Worm (Caenorhabditis elegans) whole organism, L4 larva: ENCODE results near the gene Y48B6A.1.

Experiments used
- F10B5.3 ChIP-seq: sonication (generic microtip); optimal IDR thresholded peaks from 2 replicates; lab custom pipeline; 2016; ENCODE audit warnings: mild to moderate bottlenecking, missing genetic modification characterization, missing compliant biosample characterization
- F37D6.2 ChIP-seq: sonication (generic microtip); optimal IDR thresholded peaks from 2 replicates; lab custom pipeline; 2016; ENCODE audit warnings: mild to moderate bottlenecking, missing genetic modification characterization, missing compliant biosample characterization
- F44E2.7 ChIP-seq: fragments of 200-800 bp; sonication (Bioruptor generic); IDR thresholded peaks from 2 replicates; pipeline ENCODE4 v2.1.2; 2022; ENCODE audit warnings: missing genetic modification characterization, missing compliant biosample characterization
- R02D3.7 ChIP-seq: fragments of 150-350 bp; sonication (generic microtip); optimal IDR thresholded peaks from 3 replicates; lab custom pipeline; 2014; ENCODE audit warnings: missing biosample characterization, missing genetic modification characterization
- T20F7.1 ChIP-seq: fragments of 200-800 bp; sonication (Bioruptor generic); optimal IDR thresholded peaks from 2 replicates; lab custom pipeline; 2018; ENCODE audit warnings: mild to moderate bottlenecking, missing genetic modification characterization, missing compliant biosample characterization
- T26A8.4 ChIP-seq: fragments of 200-800 bp; sonication (Bioruptor generic); IDR thresholded peaks from 2 replicates; pipeline ENCODE4 v1.3.6; 2022; ENCODE audit warnings: missing genetic modification characterization, missing compliant biosample characterization
- Y5F2A.4 ChIP-seq: fragments of 200-800 bp; sonication (Bioruptor generic); optimal IDR thresholded peaks from 2 replicates; lab custom pipeline; 2018; ENCODE audit warnings: mild to moderate bottlenecking, missing genetic modification characterization, missing compliant biosample characterization
- Y75B8A.6 ChIP-seq: fragments of 200-800 bp; sonication (Bioruptor generic); IDR thresholded peaks from 2 replicates; pipeline ENCODE4 v1.3.6; 2022; ENCODE audit warnings: missing genetic modification reagents, missing genetic modification characterization, missing compliant biosample characterization
- ZK337.2 ChIP-seq: fragments of 200-800 bp; sonication (Bioruptor generic); IDR thresholded peaks from 2 replicates; pipeline ENCODE4 v1.3.6; 2022; ENCODE audit warnings: missing genetic modification reagents, missing genetic modification characterization, missing compliant biosample characterization
- aha-1 ChIP-seq: fragments of 150-350 bp; peaks from one replicate; lab custom pipeline; 2014; ENCODE audit warnings: missing biosample characterization, missing genetic modification characterization
- ama-1 ChIP-seq: fragments of 150-350 bp; optimal IDR thresholded peaks from 2 replicates; lab custom pipeline; 2014; ENCODE audit warnings: inconsistent platforms, mixed read lengths
- arid-1 ChIP-seq: fragments of 200-800 bp; sonication (Bioruptor generic); conservative IDR thresholded peaks from 2 replicates; pipeline ENCODE4 v1.3.6; 2022; ENCODE audit warnings: missing genetic modification reagents, missing genetic modification characterization, missing compliant biosample characterization
- ceh-20 ChIP-seq: fragments of 200-800 bp; sonication (Bioruptor generic); IDR thresholded peaks from 2 replicates; pipeline ENCODE4 v1.3.6; 2022; ENCODE audit warnings: missing genetic modification reagents, missing genetic modification characterization, missing compliant biosample characterization
- ceh-44 ChIP-seq: fragments of 200-800 bp; sonication (Bioruptor generic); IDR thresholded peaks from 2 replicates; pipeline ENCODE4 v1.3.6; 2022; ENCODE audit warnings: missing genetic modification reagents, missing genetic modification characterization, missing compliant biosample characterization
- ceh-62 ChIP-seq: sonication (generic microtip); optimal IDR thresholded peaks from 2 replicates; lab custom pipeline; 2017; ENCODE audit warnings: missing biosample characterization, missing genetic modification characterization
- ceh-82 ChIP-seq: sonication (generic microtip); optimal IDR thresholded peaks from 2 replicates; lab custom pipeline; 2017; ENCODE audit warnings: missing biosample characterization, missing genetic modification characterization
- daf-8 ChIP-seq: fragments of 200-800 bp; sonication (Bioruptor generic); IDR thresholded peaks from 2 replicates; pipeline ENCODE4 v1.3.6; 2022; ENCODE audit warnings: missing genetic modification characterization, missing compliant biosample characterization
- duxl-1 ChIP-seq: sonication (generic microtip); optimal IDR thresholded peaks from 2 replicates; lab custom pipeline; 2016; ENCODE audit warnings: mild to moderate bottlenecking, missing genetic modification characterization, moderate library complexity, missing compliant biosample characterization; ENCODE audit not compliant: poor library complexity
- dve-1 ChIP-seq: sonication (generic microtip); optimal IDR thresholded peaks from 2 replicates; lab custom pipeline; 2017; ENCODE audit warnings: antibody characterized with exemption, mild to moderate bottlenecking, missing genetic modification characterization, missing compliant biosample characterization; ENCODE audit not compliant: insufficient read depth
- hif-1 ChIP-seq, 2 experiments: sonication (generic microtip); optimal IDR thresholded peaks; 2 replicates each; lab custom pipeline; 2016 to 2017; ENCODE audit warnings: missing compliant biosample characterization in 2 of 2, missing genetic modification characterization in 2 of 2, missing genetic modification reagents in 2 of 2, missing genotype in 2 of 2, mild to moderate bottlenecking in 1 of 2
- lin-15B ChIP-seq: fragments of 150-350 bp; sonication (generic microtip); optimal IDR thresholded peaks from 3 replicates; lab custom pipeline; 2014; ENCODE audit warnings: missing biosample characterization, missing genetic modification characterization
- lin-38 ChIP-seq: fragments of 200-800 bp; sonication (Bioruptor generic); IDR thresholded peaks from 2 replicates; pipeline ENCODE4 v1.3.6; 2022; ENCODE audit warnings: missing genetic modification reagents, missing genetic modification characterization, missing compliant biosample characterization
- lin-39 ChIP-seq: fragments of 150-350 bp; optimal IDR thresholded peaks from 2 replicates; lab custom pipeline; 2014; ENCODE audit warnings: missing biosample characterization, missing genetic modification reagents, missing genetic modification characterization
- madf-5 ChIP-seq, 2 experiments: fragments of 200-800 bp; sonication (Bioruptor generic); IDR thresholded peaks; 2 replicates each; pipeline ENCODE4 v1.3.6; 2022; ENCODE audit warnings: missing compliant biosample characterization in 2 of 2, missing genetic modification characterization in 2 of 2
- mep-1 ChIP-seq: fragments of 150-350 bp; sonication (generic microtip); optimal IDR thresholded peaks from 3 replicates; lab custom pipeline; 2014; ENCODE audit warnings: missing biosample characterization, missing genetic modification characterization
- mes-2 ChIP-seq: sonication (generic microtip); optimal IDR thresholded peaks from 2 replicates; lab custom pipeline; 2016; ENCODE audit warnings: missing genotype, mild to moderate bottlenecking, missing genetic modification characterization, missing compliant biosample characterization; ENCODE audit not compliant: poor library complexity, severe bottlenecking
- mxl-2 ChIP-seq: fragments of 200-800 bp; sonication (Bioruptor generic); conservative IDR thresholded peaks from 2 replicates; pipeline ENCODE4 v1.3.6; 2022; ENCODE audit warnings: missing genetic modification reagents, missing genetic modification characterization, missing compliant biosample characterization
- nhr-102 ChIP-seq: sonication (generic microtip); optimal IDR thresholded peaks from 2 replicates; lab custom pipeline; 2016; ENCODE audit warnings: mild to moderate bottlenecking, missing genetic modification characterization, moderate library complexity, missing compliant biosample characterization
- nhr-11 ChIP-seq: fragments of 150-350 bp; optimal IDR thresholded peaks from 2 replicates; lab custom pipeline; 2014; ENCODE audit warnings: missing biosample characterization, missing genetic modification characterization
- nhr-111 ChIP-seq: fragments of 200-800 bp; sonication (Bioruptor generic); optimal IDR thresholded peaks from 2 replicates; lab custom pipeline; 2018; ENCODE audit warnings: mild to moderate bottlenecking, missing genetic modification characterization, missing compliant biosample characterization
- nhr-237 ChIP-seq: sonication (generic microtip); optimal IDR thresholded peaks from 2 replicates; lab custom pipeline; 2017; ENCODE audit warnings: missing biosample characterization, missing genetic modification characterization
- nhr-25 ChIP-seq: sonication (generic microtip); optimal IDR thresholded peaks from 2 replicates; lab custom pipeline; 2017; ENCODE audit warnings: missing genetic modification characterization, mild to moderate bottlenecking, missing compliant biosample characterization, antibody characterized with exemption, moderate library complexity, borderline replicate concordance; ENCODE audit not compliant: insufficient read depth
- nhr-28 ChIP-seq: fragments of 150-350 bp; optimal IDR thresholded peaks from 2 replicates; lab custom pipeline; 2014; ENCODE audit warnings: missing biosample characterization, missing genetic modification characterization
- nhr-41 ChIP-seq: fragments of 200-800 bp; sonication (Bioruptor generic); IDR thresholded peaks from 2 replicates; pipeline ENCODE4 v1.3.6; 2022; ENCODE audit warnings: missing genetic modification reagents, missing genetic modification characterization, missing compliant biosample characterization
- nhr-6 ChIP-seq: fragments of 150-350 bp; optimal IDR thresholded peaks from 2 replicates; lab custom pipeline; 2014; ENCODE audit warnings: missing biosample characterization, missing genetic modification characterization
- nhr-76 ChIP-seq: fragments of 150-350 bp; optimal IDR thresholded peaks from 2 replicates; lab custom pipeline; 2014; ENCODE audit warnings: missing biosample characterization, missing genetic modification characterization
- pqm-1 ChIP-seq: sonication (generic microtip); optimal IDR thresholded peaks from 2 replicates; lab custom pipeline; 2017; ENCODE audit warnings: missing biosample characterization, missing genetic modification characterization
- rbr-2 ChIP-seq: sonication (generic microtip); optimal IDR thresholded peaks from 2 replicates; lab custom pipeline; 2016; ENCODE audit warnings: missing genotype, missing genetic modification characterization, missing compliant biosample characterization
- saeg-2 ChIP-seq: fragments of 200-800 bp; sonication (Bioruptor generic); IDR thresholded peaks from 2 replicates; pipeline ENCODE4 v1.3.6; 2022; ENCODE audit warnings: missing genetic modification reagents, missing genetic modification characterization, missing compliant biosample characterization
- sdz-12 ChIP-seq: fragments of 200-800 bp; sonication (Bioruptor generic); optimal IDR thresholded peaks from 2 replicates; lab custom pipeline; 2018; ENCODE audit warnings: mild to moderate bottlenecking, missing genetic modification characterization, missing compliant biosample characterization
- skn-1 ChIP-seq: fragments of 150-350 bp; optimal IDR thresholded peaks from 2 replicates; lab custom pipeline; 2014; ENCODE audit warnings: missing biosample characterization, missing genetic modification characterization
- spr-1 ChIP-seq: sonication (generic microtip); optimal IDR thresholded peaks from 2 replicates; lab custom pipeline; 2016; ENCODE audit warnings: mild to moderate bottlenecking, missing genetic modification characterization, missing compliant biosample characterization
- unc-39 ChIP-seq: sonication (generic microtip); optimal IDR thresholded peaks from 2 replicates; lab custom pipeline; 2017; ENCODE audit warnings: missing biosample characterization, missing genetic modification characterization
- unc-62 ChIP-seq, 3 experiments: fragments of 150-350 bp in 1 of 3; sonication (generic microtip); optimal IDR thresholded peaks in 2 of 3; peaks in 1 of 3; 1 replicate in 1 of 3; 2 replicates in 2 of 3; lab custom pipeline; 2014 to 2017; ENCODE audit warnings: missing biosample characterization in 3 of 3, missing genetic modification characterization in 3 of 3, missing genetic modification reagents in 3 of 3, missing genotype in 1 of 3
- vab-7 ChIP-seq: fragments of 200-800 bp; sonication (Bioruptor generic); IDR thresholded peaks from 2 replicates; pipeline ENCODE4 v1.3.6; 2022; ENCODE audit warnings: missing genetic modification reagents, missing genetic modification characterization, missing compliant biosample characterization
- zag-1 ChIP-seq: fragments of 150-350 bp; optimal IDR thresholded peaks from 2 replicates; lab custom pipeline; 2014; ENCODE audit warnings: missing biosample characterization, missing genetic modification characterization
- zfp-2 ChIP-seq: sonication (generic microtip); optimal IDR thresholded peaks from 2 replicates; lab custom pipeline; 2016; ENCODE audit warnings: mild to moderate bottlenecking, missing genetic modification characterization, missing compliant biosample characterization
- zip-2 ChIP-seq: fragments of 150-350 bp; optimal IDR thresholded peaks from 2 replicates; lab custom pipeline; 2014; ENCODE audit warnings: missing biosample characterization, missing genetic modification characterization
- ztf-11 ChIP-seq: fragments of 150-350 bp; optimal IDR thresholded peaks from 2 replicates; lab custom pipeline; 2014; ENCODE audit warnings: missing biosample characterization, missing genetic modification characterization
- ztf-7 ChIP-seq: fragments of 150-350 bp; optimal IDR thresholded peaks from 2 replicates; lab custom pipeline; 2014; ENCODE audit warnings: missing biosample characterization, missing genetic modification characterization

The Y48B6A.1 gene

ce11 chrII:14155259-14156023 is 1.3 kb upstream of the Y48B6A.1 start, which contains the start of the genes rpl-43 and xrn-2 (continued):
- TF ChIP-seq nhr-111 (GFP tag; lab: Kevin White, UChicago) (peak; percentile 69), F44E2.7 (GFP tag; lab: Robert Waterston, UW) (no peak), daf-8 (GFP tag; lab: Robert Waterston, UW) (no peak), arid-1 (GFP tag; lab: Robert Waterston, UW) (0 out of 2 replicates have a peak, but pooled peaks have one; percentile 39), hif-1 (tag; optimal IDR thresholded peaks at IDR 0.05; lab: Kevin White, UChicago) (no peak), ZK337.2 (GFP tag; lab: Robert Waterston, UW) (no peak), zfp-2 (tag; lab: Kevin White, UChicago) (no peak), Y75B8A.6 (GFP tag; lab: Robert Waterston, UW) (no peak), lin-15B (tag; lab: Kevin White, UChicago) (no peak), T26A8.4 (GFP tag; lab: Robert Waterston, UW) (no peak), vab-7 (GFP tag; lab: Robert Waterston, UW) (0 out of 2 replicates have a peak, but pooled peaks have one; percentile 10), nhr-11 (tag; lab: Kevin White, UChicago) (no peak), rbr-2 (tag; lab: Kevin White, UChicago) (no peak), zag-1 (tag; lab: Kevin White, UChicago) (no peak), madf-5 (GFP tag; IDR thresholded peaks at IDR 0.05; lab: Robert Waterston, UW) (peak; percentile 12 to 20; a peak in 1 of 4 replicates), spr-1 (peak; percentile 9), pqm-1 (tag; lab: Kevin White, UChicago) (no peak), mxl-2 (GFP tag; lab: Robert Waterston, UW) (no peak), unc-62 (GFP tag; optimal IDR thresholded peaks at IDR 0.05 in 1 of 2; lab: Kevin White, UChicago) (no peak), unc-62 (tag; optimal IDR thresholded peaks at IDR 0.05; lab: Kevin White, UChicago) (no peak), lin-39 (no peak), nhr-41 (GFP tag; lab: Robert Waterston, UW) (no peak), nhr-76 (no peak), ceh-62 (tag; lab: Kevin White, UChicago) (no peak), ceh-20 (GFP tag; lab: Robert Waterston, UW) (no peak), lin-38 (GFP tag; lab: Robert Waterston, UW) (peak; percentile 86), nhr-6 (no peak), ceh-44 (no peak), F37D6.2 (tag; lab: Kevin White, UChicago) (no peak), ceh-82 (no peak), unc-39 (tag; lab: Kevin White, UChicago) (no peak), nhr-102 (tag; lab: Kevin White, UChicago) (peak; percentile 28), ztf-11 (tag; lab: Kevin White, UChicago) (no peak), F10B5.3 (tag; lab: Kevin White, UChicago) (no peak), mep-1 (tag; lab: Kevin White, UChicago) (no peak), duxl-1 (tag; lab: Kevin White, UChicago) (no peak), R02D3.7 (tag; lab: Kevin White, UChicago) (no peak), ztf-7 (tag; lab: Kevin White, UChicago) (no peak), saeg-2 (GFP tag; lab: Robert Waterston, UW) (no peak), sdz-12 (no peak), Y5F2A.4 (GFP tag; lab: Kevin White, UChicago) (peak; percentile 78), nhr-237 (tag; lab: Kevin White, UChicago) (no peak), skn-1 (tag; lab: Kevin White, UChicago) (no peak), dve-1 (tag; lab: Kevin White, UChicago) (no peak), mes-2 (tag; lab: Kevin White, UChicago) (peak; percentile 36), aha-1 (tag; lab: Kevin White, UChicago) (no peak), ama-1 (lab: Kevin White, UChicago) (peak; percentile 65), zip-2 (no peak), T20F7.1 (GFP tag; lab: Kevin White, UChicago) (no peak), nhr-25 (tag; lab: Kevin White, UChicago) (no peak), nhr-28 (tag; lab: Kevin White, UChicago) (no peak)
